Fruit fly (Drosophila melanogaster): ENCODE data around the gene tmod.

- TF ChIP-seq insv (optimal IDR thresholded peaks at IDR 0.05) (no peak), psq (optimal IDR thresholded peaks at IDR 0.05) (no peak)
Observed at dm6 chr3R:30605889-30606288, 73.5 kb downstream of the tmod start, which contains the start of gene CG31016.
